Worm (Caenorhabditis elegans) whole organism, L3 larva: Measurements from ENCODE around the gene ZK813.4.

Source experiments
- aly-2 ChIP-seq: fragments of 150-350 bp; optimal IDR thresholded peaks from 2 replicates; lab custom pipeline; 2014; ENCODE audit warnings: missing biosample characterization, missing genetic modification characterization
- ceh-28 ChIP-seq: fragments of 150-350 bp; optimal IDR thresholded peaks from 2 replicates; lab custom pipeline; 2014; ENCODE audit warnings: missing biosample characterization, missing genetic modification reagents, missing genetic modification characterization
- elt-2 ChIP-seq: sonication (generic microtip); optimal IDR thresholded peaks from 2 replicates; lab custom pipeline; 2016; ENCODE audit warnings: missing genetic modification reagents, mild to moderate bottlenecking, missing genetic modification characterization, missing compliant biosample characterization
- nhr-28 ChIP-seq: fragments of 150-350 bp; optimal IDR thresholded peaks from 2 replicates; lab custom pipeline; 2014; ENCODE audit warnings: missing biosample characterization, missing genetic modification characterization
- nhr-67 ChIP-seq: fragments of 150-350 bp; optimal IDR thresholded peaks from 2 replicates; lab custom pipeline; 2014; ENCODE audit warnings: missing biosample characterization, missing genetic modification characterization
- pha-4 ChIP-seq: fragments of 150-350 bp; optimal IDR thresholded peaks from 2 replicates; lab custom pipeline; 2014; ENCODE audit warnings: missing biosample characterization, missing genetic modification reagents, missing genetic modification characterization
- pqm-1 ChIP-seq: fragments of 150-350 bp; optimal IDR thresholded peaks from 2 replicates; lab custom pipeline; 2017; ENCODE audit warnings: missing biosample characterization, missing genetic modification characterization, inconsistent platforms
- skn-1 ChIP-seq: fragments of 150-350 bp; optimal IDR thresholded peaks from 2 replicates; lab custom pipeline; 2014; ENCODE audit warnings: missing biosample characterization, missing genetic modification characterization
- snpc-4 ChIP-seq: fragments of 150-350 bp; optimal IDR thresholded peaks from 2 replicates; lab custom pipeline; 2014; ENCODE audit warnings: missing biosample characterization, missing genetic modification characterization
- tbx-2 ChIP-seq: sonication (generic microtip); optimal IDR thresholded peaks from 2 replicates; lab custom pipeline; 2016; ENCODE audit warnings: mild to moderate bottlenecking, missing genetic modification characterization, missing compliant biosample characterization
- unc-39 ChIP-seq: sonication (generic microtip); optimal IDR thresholded peaks from 4 replicates; lab custom pipeline; 2017; ENCODE audit warnings: missing biosample characterization, missing genetic modification characterization
- unc-62 ChIP-seq: fragments of 150-350 bp; sonication (generic microtip); optimal IDR thresholded peaks from 4 replicates; lab custom pipeline; 2014; ENCODE audit warnings: missing biosample characterization, missing genetic modification reagents, missing genetic modification characterization
- ztf-11 ChIP-seq: fragments of 150-350 bp; optimal IDR thresholded peaks from 2 replicates; lab custom pipeline; 2014; ENCODE audit warnings: missing biosample characterization, missing genetic modification characterization

- TF ChIP-seq snpc-4 (tag; lab: Kevin White, UChicago) (no peak), pha-4 (tag; lab: Kevin White, UChicago) (no peak), pqm-1 (tag; lab: Kevin White, UChicago) (no peak), unc-39 (tag; lab: Kevin White, UChicago) (no peak), skn-1 (no peak), aly-2 (tag; lab: Kevin White, UChicago) (no peak), nhr-67 (tag; lab: Kevin White, UChicago) (no peak), unc-62 (GFP tag; lab: Kevin White, UChicago) (no peak), ztf-11 (tag; lab: Kevin White, UChicago) (no peak), elt-2 (no peak), nhr-28 (tag; lab: Kevin White, UChicago) (no peak), tbx-2 (tag; lab: Kevin White, UChicago) (no peak), ceh-28 (tag; lab: Kevin White, UChicago) (no peak)
Measured at ce11 chrX:3453870-3454269, 23.9 kb upstream of the ZK813.4 start.
